Fruit fly (Drosophila melanogaster): ENCODE data around the gene CG13362.

Gene CG13362

DNA sequence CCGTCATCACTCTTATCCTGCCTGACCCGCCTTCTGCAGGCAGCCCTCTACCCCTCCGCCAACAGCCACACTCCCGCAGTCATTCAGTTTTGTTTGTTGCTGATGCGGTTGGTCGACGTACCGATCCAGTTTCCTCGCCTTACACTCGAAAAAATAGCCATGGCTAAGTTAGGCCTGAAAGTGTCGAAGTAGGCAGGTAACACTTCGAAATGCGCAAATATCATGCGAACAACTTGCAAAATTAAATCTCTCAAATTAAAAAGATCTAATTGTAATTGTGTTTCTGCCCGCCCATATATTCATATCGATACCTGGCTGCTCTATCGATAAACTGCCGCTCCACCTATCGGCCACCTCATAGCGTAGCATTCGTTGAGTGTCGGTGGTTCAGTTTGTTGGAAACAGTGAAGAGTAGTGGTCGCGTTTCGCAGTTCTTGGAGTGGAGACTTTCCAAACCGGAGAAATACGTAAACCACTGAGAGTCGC is 18.6 kb upstream of the CG13362 start, which contains the start of gene fz3 (continued):
- no peak for TF ChIP-seq CG6689 (GFP tag; IDR thresholded peaks at IDR 0.05)
- peak; percentile 27; the same call in 1 of the 2 replicates for TF ChIP-seq CG31441 (GFP tag; IDR thresholded peaks at IDR 0.05)
- TF ChIP-seq CG10209 (GFP tag; optimal IDR thresholded peaks at IDR 0.05) = no peak
- TF ChIP-seq Elba2 (GFP tag; optimal IDR thresholded peaks at IDR 0.05) = no peak
- TF ChIP-seq gfzf (GFP tag; optimal IDR thresholded peaks at IDR 0.05) = peak; percentile 8
- TF ChIP-seq CG18764 (GFP tag; optimal IDR thresholded peaks at IDR 0.05) = no peak
- no peak for TF ChIP-seq odd (GFP tag; optimal IDR thresholded peaks at IDR 0.05)
- no peak for TF ChIP-seq Side (GFP tag; optimal IDR thresholded peaks at IDR 0.05)
- no peak for TF ChIP-seq CG18476 (GFP tag; optimal IDR thresholded peaks at IDR 0.05)
- TF ChIP-seq CG8359 (GFP tag; optimal IDR thresholded peaks at IDR 0.05; ENCODE audit: borderline replicate concordance) = no peak
- no peak for TF ChIP-seq pros (GFP tag; optimal IDR thresholded peaks at IDR 0.05)
- no peak for TF ChIP-seq wek (GFP tag; optimal IDR thresholded peaks at IDR 0.05)
- TF ChIP-seq CG14050 (GFP tag; IDR thresholded peaks at IDR 0.05) = no peak
- TF ChIP-seq pum (GFP tag; optimal IDR thresholded peaks at IDR 0.05) = no peak
- peak; percentile 14 for TF ChIP-seq CG4328 (GFP tag; optimal IDR thresholded peaks at IDR 0.05)
- TF ChIP-seq CG31224 (GFP tag; IDR thresholded peaks at IDR 0.05) = peak; percentile 23; the same call in 1 of the 2 replicates
- peak; percentile 21 for TF ChIP-seq sqz (GFP tag; optimal IDR thresholded peaks at IDR 0.05)
- no peak for TF ChIP-seq org-1 (GFP tag; optimal IDR thresholded peaks at IDR 0.05)
- no peak for TF ChIP-seq Bteb2 (GFP tag; optimal IDR thresholded peaks at IDR 0.05)
- no peak for TF ChIP-seq tgo (GFP tag; IDR thresholded peaks at IDR 0.05)
- TF ChIP-seq zf30C (GFP tag; optimal IDR thresholded peaks at IDR 0.05) = peak; percentile 64
- TF ChIP-seq Scr (GFP tag; IDR thresholded peaks at IDR 0.05; ENCODE audit: partially characterized antibody) = peak; percentile 89
- TF ChIP-seq ATbp (GFP tag; optimal IDR thresholded peaks at IDR 0.05) = no peak
- TF ChIP-seq unpg (GFP tag; optimal IDR thresholded peaks at IDR 0.05) = peak; percentile 41
- no peak for TF ChIP-seq gt (GFP tag; IDR thresholded peaks at IDR 0.05)
- TF ChIP-seq chn (GFP tag; optimal IDR thresholded peaks at IDR 0.05) = no peak
- TF ChIP-seq ham (GFP tag; IDR thresholded peaks at IDR 0.05) = no peak
- no peak for TF ChIP-seq prd (optimal IDR thresholded peaks at IDR 0.05)
- no peak for TF ChIP-seq prd (GFP tag; IDR thresholded peaks at IDR 0.05)
- TF ChIP-seq CG2120 (GFP tag; optimal IDR thresholded peaks at IDR 0.05) = no peak
- no peak for TF ChIP-seq Chrac-16 (GFP tag; optimal IDR thresholded peaks at IDR 0.05)
- TF ChIP-seq CG14014 (GFP tag; IDR thresholded peaks at IDR 0.05) = no peak
- TF ChIP-seq E2f1 (GFP tag; IDR thresholded peaks at IDR 0.05) = no peak
- TF ChIP-seq CHES-1-like (GFP tag; optimal IDR thresholded peaks at IDR 0.05) = peak; percentile 19
- no peak for TF ChIP-seq Neu2 (GFP tag; optimal IDR thresholded peaks at IDR 0.05; ENCODE audit: borderline replicate concordance)
- no peak for TF ChIP-seq CG12104 (GFP tag; optimal IDR thresholded peaks at IDR 0.05)
- TF ChIP-seq h (optimal IDR thresholded peaks at IDR 0.05) = no peak
- no peak for TF ChIP-seq p53 (GFP tag; optimal IDR thresholded peaks at IDR 0.05)
- TF ChIP-seq Stat92E (GFP tag; optimal IDR thresholded peaks at IDR 0.05) = peak in 1 of 3 experiments; percentile 39
- no peak for TF ChIP-seq fd3F (GFP tag; optimal IDR thresholded peaks at IDR 0.05)
- TF ChIP-seq CG15601 (tag; optimal IDR thresholded peaks at IDR 0.05) = peak; percentile 23
- TF ChIP-seq ac (GFP tag; optimal IDR thresholded peaks at IDR 0.05) = peak; percentile 11
- no peak for TF ChIP-seq pb (GFP tag; optimal IDR thresholded peaks at IDR 0.05)
- TF ChIP-seq Dref (GFP tag; IDR thresholded peaks at IDR 0.05) = peak; percentile 84
- TF ChIP-seq crp (GFP tag; optimal IDR thresholded peaks at IDR 0.05) = no peak
- no peak for TF ChIP-seq CG8089 (GFP tag; optimal IDR thresholded peaks at IDR 0.05)
- no peak for TF ChIP-seq CG7745 (tag; optimal IDR thresholded peaks at IDR 0.05)
- TF ChIP-seq caup (GFP tag; optimal IDR thresholded peaks at IDR 0.05; ENCODE audit: severe bottlenecking) = no peak
- TF ChIP-seq CG34376 (GFP tag; optimal IDR thresholded peaks at IDR 0.05) = no peak
- TF ChIP-seq sisA (GFP tag; IDR thresholded peaks at IDR 0.05) = no peak
- no peak for TF ChIP-seq Dip2 (GFP tag; IDR thresholded peaks at IDR 0.05)
- TF ChIP-seq Usf (GFP tag; optimal IDR thresholded peaks at IDR 0.05) = no peak
